Worm (Caenorhabditis elegans) whole organism, L2 larva: ENCODE data around the gene egl-5.
"Not testable (repeated sequence)": the region's sequence is repeated elsewhere in the genome, so short reads cannot be mapped to it uniquely, and the experiment has no call there.

ENCODE experiments used
- C34F6.9 ChIP-seq: fragments of 150-350 bp; optimal IDR thresholded peaks from 2 replicates; lab custom pipeline; 2014; ENCODE audit warnings: missing biosample characterization, missing genetic modification characterization
- F13H6.1 ChIP-seq: sonication (generic microtip); optimal IDR thresholded peaks from 2 replicates; lab custom pipeline; 2016; ENCODE audit warnings: missing genetic modification characterization, missing compliant biosample characterization
- R02D3.7 ChIP-seq: fragments of 150-350 bp; optimal IDR thresholded peaks from 2 replicates; lab custom pipeline; 2014; ENCODE audit warnings: missing biosample characterization, missing genetic modification characterization
- alr-1 ChIP-seq: fragments of 150-350 bp; optimal IDR thresholded peaks from 2 replicates; lab custom pipeline; 2014; ENCODE audit warnings: missing biosample characterization, missing genetic modification characterization
- ama-1 ChIP-seq: fragments of 150-350 bp; optimal IDR thresholded peaks from 2 replicates; lab custom pipeline; 2018; ENCODE audit warnings: inconsistent platforms
- blmp-1 ChIP-seq: sonication (generic microtip); optimal IDR thresholded peaks from 2 replicates; lab custom pipeline; 2017; ENCODE audit warnings: missing genetic modification characterization, mild to moderate bottlenecking, missing compliant biosample characterization, antibody characterized with exemption, moderate library complexity; ENCODE audit not compliant: insufficient read depth
- ceh-16 ChIP-seq: fragments of 150-350 bp; optimal IDR thresholded peaks from 2 replicates; lab custom pipeline; 2014; ENCODE audit warnings: missing biosample characterization, missing genetic modification characterization
- crh-2 ChIP-seq: sonication (generic microtip); optimal IDR thresholded peaks from 2 replicates; lab custom pipeline; 2017; ENCODE audit warnings: missing biosample characterization, missing genetic modification characterization
- dmd-4 ChIP-seq: sonication (generic microtip); optimal IDR thresholded peaks from 2 replicates; lab custom pipeline; 2017; ENCODE audit warnings: missing biosample characterization, missing genetic modification characterization
- egl-27 ChIP-seq: sonication (generic microtip); optimal IDR thresholded peaks from 3 replicates; lab custom pipeline; 2017; ENCODE audit warnings: missing biosample characterization, missing genetic modification reagents, missing genetic modification characterization
- elt-1 ChIP-seq: fragments of 150-350 bp; optimal IDR thresholded peaks from 2 replicates; lab custom pipeline; 2014; ENCODE audit warnings: missing biosample characterization, missing genetic modification characterization
- gmeb-1 ChIP-seq: fragments of 150-350 bp; optimal IDR thresholded peaks from 2 replicates; lab custom pipeline; 2014; ENCODE audit warnings: missing biosample characterization, missing genetic modification characterization
- lin-11 ChIP-seq: fragments of 150-350 bp; sonication (generic microtip); optimal IDR thresholded peaks from 2 replicates; lab custom pipeline; 2014; ENCODE audit warnings: missing biosample characterization, missing genetic modification characterization, inconsistent platforms, mixed read lengths
- lin-13 ChIP-seq: fragments of 150-350 bp; optimal IDR thresholded peaks from 2 replicates; lab custom pipeline; 2014; ENCODE audit warnings: missing biosample characterization, missing genetic modification reagents, missing genetic modification characterization
- lsy-2 ChIP-seq, 2 experiments: fragments of 150-350 bp in 1 of 2; sonication (generic microtip) in 1 of 2; optimal IDR thresholded peaks; 2 replicates each; lab custom pipeline; 2014 to 2017; ENCODE audit warnings: missing biosample characterization in 2 of 2, missing genetic modification characterization in 2 of 2
- mab-5 ChIP-seq: fragments of 150-350 bp; optimal IDR thresholded peaks from 2 replicates; lab custom pipeline; 2014; ENCODE audit warnings: missing biosample characterization, missing genetic modification characterization
- mbf-1 ChIP-seq: sonication (generic microtip); optimal IDR thresholded peaks from 2 replicates; lab custom pipeline; 2017; ENCODE audit warnings: missing biosample characterization, missing genetic modification characterization
- nhr-129 ChIP-seq: fragments of 150-350 bp; optimal IDR thresholded peaks from 2 replicates; lab custom pipeline; 2014; ENCODE audit warnings: missing biosample characterization, missing genetic modification characterization
- nhr-21 ChIP-seq: fragments of 150-350 bp; optimal IDR thresholded peaks from 2 replicates; lab custom pipeline; 2014; ENCODE audit warnings: missing biosample characterization, missing genetic modification characterization
- nhr-23 ChIP-seq: fragments of 150-350 bp; optimal IDR thresholded peaks from 2 replicates; lab custom pipeline; 2014; ENCODE audit warnings: missing biosample characterization, missing genetic modification reagents, missing genetic modification characterization
- nhr-25 ChIP-seq: fragments of 150-350 bp; sonication (generic microtip); optimal IDR thresholded peaks from 3 replicates; lab custom pipeline; 2014; ENCODE audit warnings: missing biosample characterization, missing genetic modification characterization
- nhr-77 ChIP-seq: fragments of 150-350 bp; optimal IDR thresholded peaks from 2 replicates; lab custom pipeline; 2014; ENCODE audit warnings: missing biosample characterization, missing genetic modification characterization
- peb-1 ChIP-seq: fragments of 150-350 bp; optimal IDR thresholded peaks from 2 replicates; lab custom pipeline; 2014; ENCODE audit warnings: missing biosample characterization, missing genetic modification characterization
- sem-4 ChIP-seq: fragments of 150-350 bp; optimal IDR thresholded peaks from 2 replicates; lab custom pipeline; 2014; ENCODE audit warnings: missing biosample characterization, missing genetic modification reagents, missing genetic modification characterization
- skn-1 ChIP-seq: sonication (generic microtip); optimal IDR thresholded peaks from 2 replicates; lab custom pipeline; 2017; ENCODE audit warnings: missing biosample characterization, missing genetic modification characterization
- sma-3 ChIP-seq: sonication (generic microtip); optimal IDR thresholded peaks from 2 replicates; lab custom pipeline; 2016; ENCODE audit warnings: missing genetic modification reagents, missing genetic modification characterization, missing compliant biosample characterization
- sma-9 ChIP-seq, 2 experiments: fragments of 150-350 bp in 1 of 2; sonication (generic microtip) in 1 of 2; optimal IDR thresholded peaks; 2 replicates each; lab custom pipeline; 2014 to 2016; ENCODE audit warnings: missing genetic modification characterization in 2 of 2, mild to moderate bottlenecking in 1 of 2, missing biosample characterization in 1 of 2, missing compliant biosample characterization in 1 of 2, missing genetic modification reagents in 1 of 2, moderate library complexity in 1 of 2
- snpc-4 ChIP-seq: fragments of 150-350 bp; optimal IDR thresholded peaks from 2 replicates; lab custom pipeline; 2014; ENCODE audit warnings: missing biosample characterization, missing genetic modification characterization
- unc-39 ChIP-seq: fragments of 150-350 bp; optimal IDR thresholded peaks from 2 replicates; lab custom pipeline; 2014; ENCODE audit warnings: missing biosample characterization, missing genetic modification characterization
- unc-55 ChIP-seq: fragments of 150-350 bp; sonication (generic microtip); optimal IDR thresholded peaks from 3 replicates; lab custom pipeline; 2014; ENCODE audit warnings: missing biosample characterization, missing genetic modification reagents, missing genetic modification characterization
- zag-1 ChIP-seq: fragments of 150-350 bp; optimal IDR thresholded peaks from 2 replicates; lab custom pipeline; 2014; ENCODE audit warnings: missing biosample characterization, missing genetic modification characterization
- ztf-4 ChIP-seq: fragments of 150-350 bp; optimal IDR thresholded peaks from 2 replicates; lab custom pipeline; 2014; ENCODE audit warnings: missing biosample characterization, missing genetic modification characterization

Gene egl-5

ce11 chrIII:7767415-7767814, 46.8 kb upstream of the egl-5 start, which contains the start of gene ZK686.5:
TSS of gene ZK686.5 (minus strand) at chrIII:7767515.
- TF ChIP-seq mbf-1 (tag; lab: Kevin White, UChicago) (no peak), peb-1 (tag; lab: Kevin White, UChicago) (no peak), nhr-21 (tag; lab: Kevin White, UChicago) (no peak), mab-5 (tag; lab: Kevin White, UChicago) (no peak), ztf-4 (no peak), R02D3.7 (tag; lab: Kevin White, UChicago) (no peak), sem-4 (tag; lab: Kevin White, UChicago) (no peak), nhr-77 (tag; lab: Kevin White, UChicago) (no peak), blmp-1 (tag; lab: Kevin White, UChicago) (no peak), sma-3 (no peak), C34F6.9 (no peak), skn-1 (tag; lab: Kevin White, UChicago) (no peak), crh-2 (no peak), alr-1 (tag; lab: Kevin White, UChicago) (no peak), egl-27 (no peak), zag-1 (no peak), lin-11 (no peak), lsy-2 (tag; optimal IDR thresholded peaks at IDR 0.05; lab: Kevin White, UChicago) (no peak), nhr-23 (no peak), ceh-16 (no peak)

ce11 chrIII:7768963-7769362, 45.2 kb upstream of the egl-5 start, which contains the start of gene ZK686.3:
TSS of gene ZK686.3 (minus strand) at chrIII:7769063.
- TF ChIP-seq nhr-77 (tag; lab: Kevin White, UChicago): no peak
- no peak for TF ChIP-seq elt-1
- TF ChIP-seq ztf-4: no peak

ce11 chrIII:7769965-7770364, 44.2 kb upstream of the egl-5 start, which contains the start of gene snu-23:
TSS of gene snu-23 (minus strand) at chrIII:7770120.
- peak; percentile 38 for TF ChIP-seq unc-55 (GFP tag; lab: Kevin White, UChicago)
- peak; percentile 58 to 96 for TF ChIP-seq lsy-2 (tag; optimal IDR thresholded peaks at IDR 0.05; lab: Kevin White, UChicago)
- peak; percentile 12 for TF ChIP-seq lin-13 (GFP tag; lab: Kevin White, UChicago)
- no peak for TF ChIP-seq mab-5 (tag; lab: Kevin White, UChicago)
- peak; percentile 43 for TF ChIP-seq nhr-129 (tag; lab: Kevin White, UChicago)
- peak; percentile 45 for TF ChIP-seq C34F6.9
- no peak for TF ChIP-seq nhr-25 (tag; lab: Kevin White, UChicago)
- peak; percentile 68 for TF ChIP-seq crh-2

- TF ChIP-seq crh-2 (peak; percentile 19), unc-55 (GFP tag; lab: Kevin White, UChicago) (peak; percentile 64), lsy-2 (tag; optimal IDR thresholded peaks at IDR 0.05; lab: Kevin White, UChicago) (peak; percentile 72 to 84), F13H6.1 (tag; lab: Kevin White, UChicago) (peak; percentile 45), lin-13 (GFP tag; lab: Kevin White, UChicago) (peak; percentile 37), C34F6.9 (peak; percentile 58), blmp-1 (tag; lab: Kevin White, UChicago) (peak; percentile 13), sma-3 (peak; percentile 40), sma-9 (GFP tag; optimal IDR thresholded peaks at IDR 0.05; lab: Kevin White, UChicago) (peak; percentile 6), nhr-25 (tag; lab: Kevin White, UChicago) (peak; percentile 18), gmeb-1 (tag; lab: Kevin White, UChicago) (peak; percentile 67), mab-5 (tag; lab: Kevin White, UChicago) (peak; percentile 84), lin-11 (peak; percentile 5)
- not testable (repeated sequence) for TF ChIP-seq sma-9 (tag; optimal IDR thresholded peaks at IDR 0.05; lab: Kevin White, UChicago)
Measured at ce11 chrIII:7770986-7771385, 43.2 kb upstream of the egl-5 start.

- TF ChIP-seq sma-3 (no peak), gmeb-1 (tag; lab: Kevin White, UChicago) (no peak), ama-1 (lab: Kevin White, UChicago) (no peak), snpc-4 (tag; lab: Kevin White, UChicago) (no peak), dmd-4 (tag; lab: Kevin White, UChicago) (no peak), unc-39 (tag; lab: Kevin White, UChicago) (no peak), mab-5 (tag; lab: Kevin White, UChicago) (no peak)
Measured at ce11 chrIII:7772901-7773300, 41.3 kb upstream of the egl-5 start, which contains the start of the genes ZK686.6 and ZK686.1. TSS of gene ZK686.6 (minus strand) at chrIII:7773001. TSS of gene ZK686.1 (plus strand) at chrIII:7773134.
